Worm (Caenorhabditis elegans): ENCODE measurements around the gene str-32.
A peak's percentile ranks its signal among the peaks of the same experiment; 100 is the strongest.

The str-32 gene

DNA sequence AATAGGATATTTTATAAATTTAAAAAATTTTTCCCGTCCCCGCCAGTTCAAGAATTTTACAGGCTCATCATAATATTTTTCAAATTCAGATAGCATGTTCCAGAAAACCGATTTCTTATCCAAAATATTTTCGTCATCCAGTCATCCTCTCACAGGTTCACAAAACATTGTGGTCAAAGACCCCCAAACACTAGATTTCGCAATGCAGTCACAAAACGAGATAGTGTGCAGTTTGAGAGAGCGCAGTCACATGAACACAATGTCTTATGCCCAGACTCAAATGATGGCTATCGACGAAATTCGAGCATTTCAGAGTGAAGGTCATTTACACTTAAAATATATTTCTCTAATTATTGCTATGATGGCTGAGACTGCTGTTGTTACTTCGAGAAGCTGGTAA, 36.7 kb downstream of the str-32 start, which contains the start of gene abhd-5.2 (continued):
- TF ChIP-seq T26A5.8 (tag; optimal IDR thresholded peaks at IDR 0.05) (no peak), lin-40 (tag; optimal IDR thresholded peaks at IDR 0.05) (peak; percentile 8), Y53G8AR.9 (GFP tag; conservative IDR thresholded peaks at IDR 0.05) (no peak), snpc-1.3 (tag; optimal IDR thresholded peaks at IDR 0.05; ENCODE audit: insufficient read depth) (no peak)

DNA sequence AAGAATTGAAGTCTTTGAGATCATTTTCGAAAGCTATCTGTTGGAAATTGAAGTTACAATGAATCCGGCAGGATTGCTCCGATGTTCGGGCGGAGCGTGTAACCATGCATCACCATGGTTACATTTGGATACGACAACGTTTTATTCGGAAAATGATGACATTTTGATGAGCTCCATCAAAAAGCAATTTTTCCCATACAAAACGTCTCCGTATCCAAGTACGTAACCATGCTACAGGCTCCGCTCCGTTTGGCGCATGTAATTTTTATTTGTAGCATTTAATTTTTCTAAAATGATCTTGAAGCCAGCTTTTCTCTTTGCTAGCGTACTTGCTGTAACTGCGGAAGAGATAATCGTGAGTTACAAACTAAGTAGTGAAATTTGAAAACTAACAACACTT, 38.7 kb downstream of the str-32 start, which contains the start of the genes cwp-2 and cwp-3:
Gene cwp-2, minus strand, starts transcription at position 101 of the 400 bp plus-strand sequence.
Gene cwp-3, plus strand, starts transcription at position 293 of the 400 bp plus-strand sequence.
- no peak for TF ChIP-seq madf-3 (GFP tag; IDR thresholded peaks at IDR 0.05)
- TF ChIP-seq ceh-27 (GFP tag; optimal IDR thresholded peaks at IDR 0.05): no peak
- no peak for TF ChIP-seq madf-6 (GFP tag; IDR thresholded peaks at IDR 0.05)
- no peak for TF ChIP-seq D2030.7 (GFP tag; IDR thresholded peaks at IDR 0.05)
- no peak for TF ChIP-seq ceh-91 (GFP tag; IDR thresholded peaks at IDR 0.05)
- TF ChIP-seq sptf-2 (GFP tag; optimal IDR thresholded peaks at IDR 0.05): no peak
- TF ChIP-seq F52B5.7 (tag; optimal IDR thresholded peaks at IDR 0.05): no peak
- no peak for TF ChIP-seq attf-3 (GFP tag; conservative IDR thresholded peaks at IDR 0.05)
- no peak for TF ChIP-seq Y95B8A.8 (GFP tag; IDR thresholded peaks at IDR 0.05)
- no peak for TF ChIP-seq tlf-1 (GFP tag; optimal IDR thresholded peaks at IDR 0.05)
- no peak for TF ChIP-seq lin-35 (GFP tag; optimal IDR thresholded peaks at IDR 0.05)
- TF ChIP-seq aptf-3 (GFP tag; IDR thresholded peaks at IDR 0.05): no peak
- TF ChIP-seq let-526 (GFP tag; IDR thresholded peaks at IDR 0.05): no peak
- TF ChIP-seq C17E4.6 (GFP tag; IDR thresholded peaks at IDR 0.05): no peak
- no peak for TF ChIP-seq zim-3 (tag; optimal IDR thresholded peaks at IDR 0.05)
- no peak for TF ChIP-seq tbx-9 (tag; optimal IDR thresholded peaks at IDR 0.05; ENCODE audit: borderline replicate concordance)
- no peak for TF ChIP-seq sdz-38 (tag; optimal IDR thresholded peaks at IDR 0.05)
- no peak for TF ChIP-seq gei-17 (GFP tag; optimal IDR thresholded peaks at IDR 0.05)

DNA sequence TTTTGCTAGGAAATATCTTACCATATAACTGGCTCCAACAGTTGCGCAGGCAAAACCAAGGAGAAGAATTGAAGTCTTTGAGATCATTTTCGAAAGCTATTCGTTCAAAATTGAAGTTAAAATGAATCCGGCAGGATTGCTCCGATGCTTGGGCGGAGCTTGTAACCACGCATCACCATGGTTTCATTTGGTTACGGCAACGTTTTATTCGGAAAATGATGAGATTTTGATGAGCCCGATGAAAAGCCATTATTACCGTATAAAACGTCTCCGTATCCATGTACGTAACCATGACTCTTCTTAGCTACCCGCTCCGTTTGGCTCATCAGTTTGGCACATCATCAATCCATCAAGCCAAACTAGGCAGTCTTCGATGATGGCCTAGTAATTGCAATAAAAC, 40.1 kb downstream of the str-32 start, which contains the start of gene cwp-1:
Gene cwp-1, minus strand, starts transcription at position 101 of the 400 bp plus-strand sequence.
- TF ChIP-seq chd-7 (tag; optimal IDR thresholded peaks at IDR 0.05) (no peak), ceh-79 (tag; optimal IDR thresholded peaks at IDR 0.05) (no peak), madf-3 (GFP tag; IDR thresholded peaks at IDR 0.05) (no peak), unc-130 (GFP tag; optimal IDR thresholded peaks at IDR 0.05) (no peak), rcor-1 (GFP tag; IDR thresholded peaks at IDR 0.05) (no peak), Y79H2A.3 (GFP tag; conservative IDR thresholded peaks at IDR 0.05) (no peak), nhr-120 (GFP tag; IDR thresholded peaks at IDR 0.05) (no peak), hlh-12 (tag; optimal IDR thresholded peaks at IDR 0.05) (no peak), D2030.7 (GFP tag; IDR thresholded peaks at IDR 0.05) (no peak), nfya-2 (GFP tag; IDR thresholded peaks at IDR 0.05) (no peak)

DNA sequence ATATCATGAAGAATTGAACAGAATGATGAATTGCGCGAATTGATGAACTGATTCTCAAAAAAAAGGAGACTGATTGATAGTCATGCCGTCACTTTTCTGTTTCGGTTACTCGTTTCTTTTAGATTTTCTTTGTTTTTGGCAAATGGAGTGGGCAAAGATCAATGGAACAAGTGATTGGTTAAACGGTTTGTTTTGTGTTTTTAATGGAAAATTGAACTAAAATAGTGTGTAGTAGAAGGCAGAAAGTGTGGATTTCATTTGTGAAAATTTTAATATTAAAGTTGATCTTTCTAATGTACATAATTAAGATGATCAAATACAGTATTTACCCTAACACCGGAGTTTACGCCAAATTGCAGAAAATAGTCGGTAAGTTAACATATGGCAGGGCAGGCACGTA, 41.4 kb downstream of the str-32 start, which contains the start of gene nas-9:
Gene nas-9, minus strand, starts transcription at position 101 of the 400 bp plus-strand sequence.
- TF ChIP-seq ceh-100 (GFP tag; IDR thresholded peaks at IDR 0.05): no peak
- TF ChIP-seq ceh-40 (GFP tag; IDR thresholded peaks at IDR 0.05): no peak
- no peak for TF ChIP-seq F10E7.11 (tag; optimal IDR thresholded peaks at IDR 0.05)
- no peak for TF ChIP-seq ccch-3 (GFP tag; optimal IDR thresholded peaks at IDR 0.05)
- TF ChIP-seq attf-5 (GFP tag; optimal IDR thresholded peaks at IDR 0.05): no peak
- TF ChIP-seq madf-6 (GFP tag; IDR thresholded peaks at IDR 0.05): no peak
- no peak for TF ChIP-seq B0035.1 (tag; optimal IDR thresholded peaks at IDR 0.05)
- TF ChIP-seq let-526 (GFP tag; IDR thresholded peaks at IDR 0.05): no peak
- no peak for TF ChIP-seq hmg-1.2 (GFP tag; IDR thresholded peaks at IDR 0.05)
- no peak for TF ChIP-seq F39B2.1 (GFP tag; IDR thresholded peaks at IDR 0.05)
- no peak for TF ChIP-seq nhr-80 (tag; optimal IDR thresholded peaks at IDR 0.05)
- TF ChIP-seq unc-130 (GFP tag; optimal IDR thresholded peaks at IDR 0.05): no peak
- TF ChIP-seq K11D2.4 (GFP tag; IDR thresholded peaks at IDR 0.05): no peak
- no peak for TF ChIP-seq bed-1 (GFP tag; IDR thresholded peaks at IDR 0.05)

Data from whole organism, young adult.